Worm (Caenorhabditis elegans): Measurements from ENCODE around the gene B0034.2.

DNA sequence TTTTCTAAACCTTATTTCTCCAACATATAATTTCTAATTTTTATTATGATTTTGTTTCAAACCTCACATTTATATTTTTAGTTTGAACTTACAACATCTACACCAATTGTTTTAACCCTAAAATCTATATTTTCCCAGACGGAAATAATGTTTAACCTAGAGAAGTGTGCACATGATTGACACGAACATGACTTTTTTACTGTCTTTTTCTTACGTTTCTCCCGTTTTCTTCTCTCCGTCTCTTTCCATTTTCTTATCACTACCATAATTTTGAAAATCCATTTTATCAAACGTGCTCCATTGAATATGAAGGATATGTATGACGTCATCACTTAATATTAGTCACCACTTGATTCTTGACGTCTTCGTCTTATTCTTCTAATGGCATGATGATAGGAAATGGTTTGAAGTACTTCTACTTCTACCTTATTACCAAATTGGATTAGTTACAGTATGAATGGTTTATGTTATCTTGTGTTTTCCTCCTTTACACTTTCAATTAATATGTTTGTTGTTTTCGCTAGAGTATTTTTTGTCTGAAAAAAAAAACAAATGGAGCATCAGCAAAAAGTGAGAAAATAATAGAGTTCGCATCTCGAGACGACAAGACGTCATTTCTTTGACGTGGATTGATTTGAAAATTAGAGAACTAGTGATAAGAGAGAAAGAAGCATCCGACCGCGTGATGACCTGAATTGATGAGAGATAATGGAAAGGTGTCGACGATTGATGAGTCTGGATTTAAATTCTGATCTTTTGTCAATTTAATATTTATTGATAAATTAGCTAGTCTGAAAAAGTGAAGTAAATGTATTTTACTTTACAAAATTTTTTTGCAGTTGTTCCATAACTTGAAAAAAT lies 12.0 kb downstream of the B0034.2 start:
- TF ChIP-seq ceh-36 (tag; optimal IDR thresholded peaks at IDR 0.05) = no peak
- TF ChIP-seq ama-1 (optimal IDR thresholded peaks at IDR 0.05) = no peak
- TF ChIP-seq tra-4 (tag; optimal IDR thresholded peaks at IDR 0.05) = no peak
- no peak for TF ChIP-seq B0310.2 (tag; optimal IDR thresholded peaks at IDR 0.05)
- no peak for TF ChIP-seq hmbx-1 (tag; optimal IDR thresholded peaks at IDR 0.05)
- no peak for TF ChIP-seq hnd-1 (tag; optimal IDR thresholded peaks at IDR 0.05)
- TF ChIP-seq ceh-13 (GFP tag; optimal IDR thresholded peaks at IDR 0.05) = no peak
- TF ChIP-seq F13C5.2 (tag; optimal IDR thresholded peaks at IDR 0.05) = no peak
- TF ChIP-seq flt-1 (GFP tag; IDR thresholded peaks at IDR 0.05) = no peak
- no peak for TF ChIP-seq tbx-37 (GFP tag; conservative IDR thresholded peaks at IDR 0.05)
- TF ChIP-seq aly-1 (tag; optimal IDR thresholded peaks at IDR 0.05) = no peak
